Worm (Caenorhabditis elegans): ENCODE results near the gene aat-6.
"Not testable (repeated sequence)": the region's sequence is repeated elsewhere in the genome, so short reads cannot be mapped to it uniquely, and the experiment has no call there.

Gene aat-6

DNA sequence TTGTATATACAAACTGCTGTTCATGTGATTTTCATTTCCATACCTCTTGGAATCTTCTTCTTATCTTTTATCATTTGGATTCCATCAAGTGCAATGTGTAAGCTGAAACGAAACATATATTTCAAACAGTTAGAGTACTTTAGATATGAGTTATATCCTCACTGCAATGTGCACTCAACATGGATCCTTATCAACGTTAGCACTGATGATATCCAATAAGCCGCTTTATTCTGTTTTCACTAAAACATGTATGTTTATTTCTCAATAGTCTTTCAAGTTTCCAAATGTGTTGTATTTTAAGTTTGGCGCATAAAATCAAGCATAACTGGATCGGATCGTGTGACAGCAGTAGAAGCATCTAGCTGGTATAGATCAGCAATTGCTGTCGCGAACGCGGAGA is 16.2 kb upstream of the aat-6 start, which contains the start of gene T11F9.10:
T11F9.10 (plus strand) TSS at position 301 of the 400 bp plus-strand sequence.
- TF ChIP-seq zip-8 (tag; optimal IDR thresholded peaks at IDR 0.05) (no peak), ceh-43 (GFP tag; optimal IDR thresholded peaks at IDR 0.05) (no peak), ztf-11 (tag; optimal IDR thresholded peaks at IDR 0.05) (no peak), nhr-28 (tag; optimal IDR thresholded peaks at IDR 0.05) (no peak), nhr-2 (tag; optimal IDR thresholded peaks at IDR 0.05) (no peak)

DNA sequence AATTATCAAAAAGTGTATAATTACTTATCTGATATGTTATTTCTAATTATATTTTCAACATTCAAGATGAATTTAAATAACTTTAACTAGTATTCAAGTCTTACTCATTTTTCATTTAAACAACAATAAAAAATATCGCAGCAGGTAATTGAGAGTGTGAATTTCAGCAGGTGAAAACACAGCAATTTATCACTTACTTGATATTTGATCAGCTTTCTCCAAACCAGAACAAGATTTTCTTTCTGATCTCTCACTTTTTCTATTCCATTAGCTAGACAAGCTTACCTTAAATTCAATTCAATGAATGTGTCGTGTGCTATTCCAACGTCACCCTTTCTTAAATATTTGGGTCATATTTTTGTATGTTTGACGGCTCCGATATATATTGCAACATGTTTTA is 15.1 kb upstream of the aat-6 start, which contains the start of gene srh-1:
srh-1 (plus strand) TSS at position 301 of the 400 bp plus-strand sequence.
- TF ChIP-seq mls-2 (tag; optimal IDR thresholded peaks at IDR 0.05), result no peak
- TF ChIP-seq ceh-39 (tag; optimal IDR thresholded peaks at IDR 0.05), result no peak
- TF ChIP-seq bed-3 (GFP tag; optimal IDR thresholded peaks at IDR 0.05), result no peak
- no peak for TF ChIP-seq unc-39 (tag; optimal IDR thresholded peaks at IDR 0.05)
- no peak for TF ChIP-seq flh-1 (GFP tag; optimal IDR thresholded peaks at IDR 0.05)
- TF ChIP-seq elt-3 (tag; optimal IDR thresholded peaks at IDR 0.05), result no peak
- no peak for TF ChIP-seq blmp-1 (tag; optimal IDR thresholded peaks at IDR 0.05)
- TF ChIP-seq lin-32 (GFP tag; optimal IDR thresholded peaks at IDR 0.05), result no peak
- no peak for TF ChIP-seq sem-2 (GFP tag; optimal IDR thresholded peaks at IDR 0.05)
- TF ChIP-seq nhr-76 (tag; optimal IDR thresholded peaks at IDR 0.05), result no peak
- no peak for TF ChIP-seq nhr-28 (tag; optimal IDR thresholded peaks at IDR 0.05)
- no peak for TF ChIP-seq zip-8 (tag; optimal IDR thresholded peaks at IDR 0.05)
- TF ChIP-seq cnd-1 (tag; optimal IDR thresholded peaks at IDR 0.05), result no peak
- TF ChIP-seq mep-1 (tag; optimal IDR thresholded peaks at IDR 0.05), result no peak
- TF ChIP-seq hlh-1 (tag; optimal IDR thresholded peaks at IDR 0.05), result no peak
- no peak for TF ChIP-seq mab-5 (tag; optimal IDR thresholded peaks at IDR 0.05)
- no peak for TF ChIP-seq tbx-8 (GFP tag; optimal IDR thresholded peaks at IDR 0.05)
- no peak for TF ChIP-seq ceh-43 (GFP tag; optimal IDR thresholded peaks at IDR 0.05)

DNA sequence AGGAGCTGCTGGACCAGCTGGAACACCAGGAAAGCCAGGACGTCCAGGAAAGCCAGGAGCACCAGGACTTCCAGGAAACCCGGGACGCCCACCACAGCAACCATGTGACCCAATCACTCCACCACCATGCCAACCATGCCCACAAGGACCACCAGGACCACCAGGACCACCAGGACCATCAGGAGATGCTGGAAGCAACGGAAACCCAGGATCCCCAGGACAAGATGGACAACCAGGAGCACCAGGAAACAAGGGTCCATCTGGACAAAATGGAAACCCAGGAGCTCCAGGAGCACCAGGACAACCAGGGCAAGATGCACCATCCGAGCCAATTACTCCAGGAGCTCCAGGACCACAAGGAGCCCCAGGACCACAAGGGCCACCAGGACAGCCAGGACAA is 13.9 kb upstream of the aat-6 start:
- TF ChIP-seq pha-4 (tag; optimal IDR thresholded peaks at IDR 0.05) (no peak), mls-2 (tag; optimal IDR thresholded peaks at IDR 0.05) (no peak), nhr-12 (tag; optimal IDR thresholded peaks at IDR 0.05) (no peak), elt-3 (tag; optimal IDR thresholded peaks at IDR 0.05) (no peak), ceh-39 (tag; optimal IDR thresholded peaks at IDR 0.05) (no peak), bed-3 (GFP tag; optimal IDR thresholded peaks at IDR 0.05) (no peak), ceh-83 (GFP tag; optimal IDR thresholded peaks at IDR 0.05) (no peak), lin-13 (tag; optimal IDR thresholded peaks at IDR 0.05) (no peak)

DNA sequence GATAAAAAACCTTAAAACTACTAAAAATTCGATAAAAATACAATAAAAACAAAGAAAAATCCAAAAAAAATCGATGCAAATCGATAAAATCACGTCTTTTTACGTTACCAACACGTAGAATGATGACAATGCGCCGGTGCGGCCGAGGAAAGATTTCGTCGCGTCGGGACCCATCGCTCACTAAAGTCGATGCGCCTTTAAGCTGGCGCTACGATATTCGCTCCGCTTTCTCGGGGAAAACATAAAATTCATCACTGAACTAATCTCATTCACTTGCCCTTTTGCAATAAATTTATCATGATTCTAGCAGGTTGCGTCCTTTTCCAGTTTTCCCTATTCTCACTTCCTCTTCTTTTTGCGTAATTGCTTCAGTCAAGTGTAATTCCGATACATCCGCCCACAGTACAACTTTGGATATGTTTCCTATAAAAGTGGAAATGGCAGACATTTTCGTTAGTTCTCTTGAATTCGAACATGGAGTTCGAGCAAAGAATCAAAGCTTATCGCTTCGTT is 13.2 kb upstream of the aat-6 start, which contains the start of gene col-157:
col-157 (plus strand) TSS at position 463 of the 513 bp plus-strand sequence.
- not testable (repeated sequence) for TF ChIP-seq nhr-12, snpc-4, nhr-237 (tag; optimal IDR thresholded peaks at IDR 0.05)

DNA sequence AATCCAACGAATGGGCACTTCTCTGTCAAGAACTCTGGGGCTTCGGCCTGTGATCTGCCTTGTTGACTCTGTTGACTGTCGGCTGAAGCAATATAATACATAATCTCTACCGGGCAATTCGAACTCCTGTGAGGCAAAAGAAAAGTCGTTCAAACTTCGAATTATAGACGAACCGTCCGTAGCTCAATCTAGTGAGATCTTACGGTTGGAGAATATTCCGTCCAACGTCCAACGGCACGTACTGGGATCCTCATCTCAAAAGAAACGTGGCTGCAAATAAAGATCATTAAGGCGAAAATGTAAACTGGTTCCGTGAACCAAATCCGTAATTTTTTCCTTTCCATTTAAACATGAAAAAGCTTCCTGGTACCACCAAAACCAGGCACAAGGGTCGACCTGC is 10.3 kb upstream of the aat-6 start, which contains the start of gene T11F9.14:
T11F9.14 (minus strand) TSS at position 101 of the 400 bp plus-strand sequence.
- TF ChIP-seq blmp-1, nhr-76, sptf-1 (tag; optimal IDR thresholded peaks at IDR 0.05): not testable (repeated sequence)

DNA sequence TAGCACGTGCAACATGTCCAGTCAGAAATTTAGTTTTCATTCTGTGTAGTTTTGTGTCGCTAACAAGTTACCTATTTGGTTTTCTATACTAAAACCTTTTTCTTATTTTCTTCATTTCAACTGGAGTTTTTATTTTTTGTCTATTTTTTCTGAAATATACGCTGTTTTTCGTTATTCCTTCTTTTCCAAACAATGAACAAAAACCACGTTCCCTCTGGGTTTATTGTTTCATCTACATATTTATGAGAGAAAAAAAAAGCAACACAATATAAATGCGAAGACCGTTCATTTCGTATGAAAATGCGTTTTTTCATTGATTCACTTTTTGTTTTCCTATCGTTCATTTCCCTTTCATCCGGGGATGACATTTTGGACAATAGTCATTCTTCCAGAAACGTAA is 8.9 kb upstream of the aat-6 start, which contains the start of gene T11F9.22:
T11F9.22 (plus strand) TSS at position 301 of the 400 bp plus-strand sequence.
- no peak for TF ChIP-seq lin-13 (tag; optimal IDR thresholded peaks at IDR 0.05)

DNA sequence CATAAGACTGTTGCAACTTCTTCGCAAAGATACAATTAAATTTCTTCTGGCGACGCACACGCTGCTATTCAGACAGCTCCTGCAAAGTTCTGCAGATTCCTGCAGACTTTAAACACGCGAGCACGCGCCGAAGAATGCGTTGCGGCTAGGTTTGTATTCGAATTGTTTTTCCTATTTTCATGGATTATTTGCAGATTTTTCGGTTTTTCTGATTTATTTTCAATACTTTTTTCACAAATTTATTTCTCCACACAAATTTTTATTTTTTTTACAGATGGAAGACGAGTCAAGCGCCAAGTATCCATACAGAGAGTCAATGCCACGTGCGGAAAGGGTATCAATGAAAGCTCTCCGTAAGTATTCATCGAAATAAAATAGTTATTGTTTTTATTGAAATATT is 5.2 kb upstream of the aat-6 start, which contains the start of gene T11F9.7:
T11F9.7 (plus strand) TSS at position 301 of the 400 bp plus-strand sequence.
- TF ChIP-seq mab-5, lin-13, cnd-1 (tag; optimal IDR thresholded peaks at IDR 0.05): not testable (repeated sequence)
